Fruit fly (Drosophila melanogaster) whole organism, embryonic: ENCODE measurements around the gene Mdr65.

Source experiments
- CG12942 ChIP-seq: fragments of 200-800 bp; sonication (Bioruptor generic); optimal IDR thresholded peaks from 3 replicates; lab custom pipeline; 2016; ENCODE audit warnings: missing biosample characterization, missing genetic modification characterization
- CG6813 ChIP-seq: fragments of 200-800 bp; sonication (Bioruptor generic); optimal IDR thresholded peaks from 2 replicates; lab custom pipeline; 2017; ENCODE audit warnings: missing biosample characterization, missing genetic modification characterization, mild to moderate bottlenecking, moderate library complexity, missing genetic modification reagents
- CG8924 ChIP-seq: fragments of 200-800 bp; optimal IDR thresholded peaks from 3 replicates; lab custom pipeline; 2019; ENCODE audit warnings: missing biosample characterization, mild to moderate bottlenecking, missing genetic modification characterization, moderate library complexity
- Dip3 ChIP-seq: fragments of 200-800 bp; sonication (Bioruptor generic); optimal IDR thresholded peaks from 3 replicates; lab custom pipeline; 2016; ENCODE audit warnings: missing biosample characterization, missing genetic modification characterization
- hbn ChIP-seq: fragments of 200-800 bp; sonication (Bioruptor generic); IDR thresholded peaks from 2 replicates; pipeline ENCODE4 v1.3.6; 2022; ENCODE audit warnings: missing biosample characterization, missing genetic modification characterization; ENCODE audit not compliant: partially characterized antibody
- kay ChIP-seq: fragments of 200-800 bp; sonication (Bioruptor generic); optimal IDR thresholded peaks from 2 replicates; lab custom pipeline; 2016; ENCODE audit warnings: missing biosample characterization, missing genetic modification characterization
- lmd ChIP-seq: fragments of 200-800 bp; sonication (Bioruptor generic); IDR thresholded peaks from 2 replicates; pipeline ENCODE4 v1.3.6; 2022; ENCODE audit warnings: missing biosample characterization, missing genetic modification characterization
- maf-S ChIP-seq: fragments of 200-800 bp; sonication (Bioruptor generic); optimal IDR thresholded peaks from 2 replicates; lab custom pipeline; 2016; ENCODE audit warnings: missing biosample characterization, missing genetic modification characterization
- usp ChIP-seq: fragments of >200 bp; optimal IDR thresholded peaks from 2 replicates; lab custom pipeline; 2017; ENCODE audit warnings: missing biosample characterization, missing genetic modification characterization

DNA sequence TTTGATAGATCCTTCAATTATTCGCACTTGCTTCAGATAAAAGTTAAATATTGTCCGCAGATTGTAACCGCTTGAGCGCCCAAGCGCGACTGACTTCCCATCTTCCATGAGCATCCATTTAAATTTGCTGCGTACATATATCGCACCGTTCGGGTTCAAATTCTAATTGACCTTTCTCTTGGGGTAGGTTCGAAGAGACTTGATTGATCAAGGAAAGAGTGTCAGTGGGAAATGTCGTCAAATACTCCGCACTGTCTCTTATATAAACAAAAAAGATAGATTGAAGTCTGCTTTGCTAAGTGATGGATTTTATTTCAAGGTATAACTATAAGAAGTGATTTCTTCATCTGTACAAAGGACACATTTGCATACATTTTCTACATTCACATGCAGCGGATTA is at the start of gene Mdr65:
- TF ChIP-seq maf-S (GFP tag; lab: Kevin White, UChicago) = no peak
- no peak for TF ChIP-seq hbn
- no peak for TF ChIP-seq Dip3 (GFP tag; lab: Kevin White, UChicago)
- TF ChIP-seq CG6813 (GFP tag; lab: Kevin White, UChicago) = no peak
- no peak for TF ChIP-seq usp (GFP tag; lab: Kevin White, UChicago)
- no peak for TF ChIP-seq lmd (GFP tag; lab: Robert Waterston, UW)
- no peak for TF ChIP-seq CG8924
- TF ChIP-seq kay = no peak
- no peak for TF ChIP-seq CG12942 (GFP tag; lab: Kevin White, UChicago)
